Worm (Caenorhabditis elegans) whole organism, midembryonic: ENCODE data around the gene T28A8.2.

Source experiments
- T22C8.4 ChIP-seq: fragments of 200-800 bp; sonication (Bioruptor generic); IDR thresholded peaks from 2 replicates; pipeline ENCODE4 v1.3.6; 2022; ENCODE audit warnings: missing genetic modification characterization, missing compliant biosample characterization
- cog-1 ChIP-seq: sonication (generic microtip); optimal IDR thresholded peaks from 2 replicates; lab custom pipeline; 2016; ENCODE audit warnings: missing genetic modification characterization, missing compliant biosample characterization
- flt-1 ChIP-seq: fragments of 200-800 bp; sonication (Bioruptor generic); IDR thresholded peaks from 2 replicates; pipeline ENCODE4 v1.3.6; 2022; ENCODE audit warnings: missing genetic modification characterization, missing compliant biosample characterization
- klf-2 ChIP-seq: fragments of 200-800 bp; sonication (Bioruptor generic); conservative IDR thresholded peaks from 2 replicates; pipeline ENCODE4 v1.3.6; 2022; ENCODE audit warnings: missing genetic modification reagents, missing genetic modification characterization, missing compliant biosample characterization
- med-1 ChIP-seq: sonication (generic microtip); optimal IDR thresholded peaks from 2 replicates; lab custom pipeline; 2017; ENCODE audit warnings: missing genetic modification characterization, mild to moderate bottlenecking, missing compliant biosample characterization, antibody characterized with exemption, missing genetic modification reagents; ENCODE audit not compliant: insufficient read depth
- ref-1 ChIP-seq: fragments of 200-800 bp; sonication (Bioruptor generic); conservative IDR thresholded peaks from 2 replicates; pipeline ENCODE4 v1.3.6; 2022; ENCODE audit warnings: missing genetic modification reagents, missing genetic modification characterization, missing compliant biosample characterization
- tab-1 ChIP-seq: fragments of 200-800 bp; sonication (Bioruptor generic); IDR thresholded peaks from 2 replicates; pipeline ENCODE4 v1.3.6; 2022; ENCODE audit warnings: missing genetic modification characterization, missing compliant biosample characterization
- ztf-23 ChIP-seq: fragments of 200-800 bp; sonication (Bioruptor generic); IDR thresholded peaks from 2 replicates; pipeline ENCODE4 v1.3.6; 2022; ENCODE audit warnings: missing genetic modification reagents, missing genetic modification characterization, missing compliant biosample characterization
- ztf-29 ChIP-seq: fragments of 200-800 bp; sonication (Bioruptor generic); IDR thresholded peaks from 2 replicates; pipeline ENCODE4 v1.3.6; 2022; ENCODE audit warnings: missing genetic modification reagents, missing genetic modification characterization, missing compliant biosample characterization

ce11 chrIII:13534704-13535103 lies 39.2 kb upstream of the T28A8.2 start:
- TF ChIP-seq ref-1 (GFP tag; lab: Robert Waterston, UW) = no peak
- no peak for TF ChIP-seq T22C8.4
- TF ChIP-seq klf-2 (GFP tag; lab: Robert Waterston, UW) = no peak
- no peak for TF ChIP-seq flt-1
- no peak for TF ChIP-seq ztf-29 (GFP tag; lab: Robert Waterston, UW)
- no peak for TF ChIP-seq tab-1 (GFP tag; lab: Robert Waterston, UW)
- TF ChIP-seq med-1 = no peak
- no peak for TF ChIP-seq ztf-23
- no peak for TF ChIP-seq cog-1 (tag; lab: Kevin White, UChicago)
